Worm (Caenorhabditis elegans) whole organism, L3 larva: ENCODE measurements around the gene plpp-1.1.

Source experiments
- R02D3.7 ChIP-seq: fragments of 150-350 bp; optimal IDR thresholded peaks from 2 replicates; lab custom pipeline; 2014; ENCODE audit warnings: missing biosample characterization, missing genetic modification characterization
- ceh-16 ChIP-seq: sonication (generic microtip); optimal IDR thresholded peaks from 2 replicates; lab custom pipeline; 2017; ENCODE audit warnings: missing biosample characterization, missing genetic modification characterization
- ceh-82 ChIP-seq: fragments of 150-350 bp; optimal IDR thresholded peaks from 2 replicates; lab custom pipeline; 2014; ENCODE audit warnings: missing biosample characterization, missing genetic modification characterization
- ceh-9 ChIP-seq: sonication (generic microtip); optimal IDR thresholded peaks from 2 replicates; lab custom pipeline; 2018; ENCODE audit warnings: missing biosample characterization, missing genetic modification characterization
- daf-12 ChIP-seq: fragments of 150-350 bp; optimal IDR thresholded peaks from 2 replicates; lab custom pipeline; 2014; ENCODE audit warnings: missing biosample characterization, missing genetic modification reagents, missing genetic modification characterization
- egl-27 ChIP-seq: sonication (generic microtip); optimal IDR thresholded peaks from 4 replicates; lab custom pipeline; 2017; ENCODE audit warnings: missing biosample characterization, missing genetic modification reagents, missing genetic modification characterization
- jun-1 ChIP-seq: fragments of 150-350 bp; optimal IDR thresholded peaks from 2 replicates; lab custom pipeline; 2014; ENCODE audit warnings: missing biosample characterization, missing genetic modification reagents, missing genetic modification characterization
- lin-15B ChIP-seq: fragments of 150-350 bp; optimal IDR thresholded peaks from 2 replicates; lab custom pipeline; 2014; ENCODE audit warnings: missing biosample characterization, missing genetic modification characterization
- nhr-28 ChIP-seq: fragments of 150-350 bp; optimal IDR thresholded peaks from 2 replicates; lab custom pipeline; 2014; ENCODE audit warnings: missing biosample characterization, missing genetic modification characterization
- pha-4 ChIP-seq: fragments of 150-350 bp; optimal IDR thresholded peaks from 2 replicates; lab custom pipeline; 2014; ENCODE audit warnings: missing biosample characterization, missing genetic modification reagents, missing genetic modification characterization
- skn-1 ChIP-seq: fragments of 150-350 bp; optimal IDR thresholded peaks from 2 replicates; lab custom pipeline; 2014; ENCODE audit warnings: missing biosample characterization, missing genetic modification characterization
- tbx-2 ChIP-seq: sonication (generic microtip); optimal IDR thresholded peaks from 2 replicates; lab custom pipeline; 2016; ENCODE audit warnings: mild to moderate bottlenecking, missing genetic modification characterization, missing compliant biosample characterization
- unc-62 ChIP-seq: fragments of 150-350 bp; sonication (generic microtip); optimal IDR thresholded peaks from 4 replicates; lab custom pipeline; 2014; ENCODE audit warnings: missing biosample characterization, missing genetic modification reagents, missing genetic modification characterization
- ztf-4 ChIP-seq: fragments of 150-350 bp; optimal IDR thresholded peaks from 2 replicates; lab custom pipeline; 2014; ENCODE audit warnings: missing biosample characterization, missing genetic modification characterization

DNA sequence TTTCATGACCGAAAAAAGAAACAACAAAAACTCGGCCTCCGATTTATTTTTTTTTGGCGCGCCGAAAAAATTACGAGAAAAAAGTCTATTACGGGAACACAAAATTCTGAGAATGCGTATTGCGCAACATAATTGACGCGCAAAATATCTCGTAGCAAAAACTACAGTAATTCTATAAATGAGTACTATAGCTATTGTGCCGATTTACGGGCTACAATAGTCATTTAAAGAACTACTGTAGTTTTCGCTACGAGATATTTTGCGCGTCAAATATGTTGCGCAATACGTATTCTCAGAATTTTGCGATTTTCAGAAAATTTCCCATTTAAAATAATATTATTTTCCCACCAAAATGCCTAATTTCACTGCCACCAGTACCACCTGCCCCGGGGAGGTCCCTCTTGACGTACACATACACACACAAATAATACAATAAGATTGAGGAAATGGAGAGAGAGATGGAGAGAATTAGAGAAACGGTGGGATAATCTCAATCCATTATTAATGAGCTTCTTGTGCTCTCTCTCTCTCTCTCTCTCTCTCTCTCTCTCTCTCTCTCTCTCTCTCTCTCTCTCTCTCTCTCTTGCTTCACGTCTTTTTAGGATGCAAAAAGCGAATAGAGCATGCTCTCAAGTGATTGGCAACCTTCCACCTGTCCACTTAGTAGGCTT is 31.8 kb upstream of the plpp-1.1 start:
- TF ChIP-seq egl-27 (tag; lab: Kevin White, UChicago) (no peak), skn-1 (no peak), ceh-16 (tag; lab: Kevin White, UChicago) (no peak), daf-12 (tag; lab: Kevin White, UChicago) (no peak), ceh-82 (no peak), ceh-9 (tag; lab: Kevin White, UChicago) (no peak), lin-15B (no peak), tbx-2 (no peak), R02D3.7 (no peak), pha-4 (no peak), unc-62 (GFP tag; lab: Kevin White, UChicago) (no peak), nhr-28 (no peak), jun-1 (no peak), ztf-4 (tag; lab: Kevin White, UChicago) (no peak)
